Fruit fly (Drosophila melanogaster) whole organism, embryonic: ENCODE measurements around the gene CG12507.

ENCODE experiments used
- CG12299 ChIP-seq: fragments of 200-800 bp; sonication (Bioruptor generic); optimal IDR thresholded peaks from 2 replicates; lab custom pipeline; 2018; ENCODE audit warnings: missing biosample characterization, mild to moderate bottlenecking, missing genetic modification characterization
- CG12659 ChIP-seq: fragments of 200-800 bp; sonication (Bioruptor generic); optimal IDR thresholded peaks from 3 replicates; lab custom pipeline; 2017; ENCODE audit warnings: mild to moderate bottlenecking, missing biosample characterization, missing genetic modification reagents, missing genetic modification characterization
- CG13775 ChIP-seq: fragments of 200-800 bp; sonication (Bioruptor generic); optimal IDR thresholded peaks from 3 replicates; lab custom pipeline; 2017; ENCODE audit warnings: missing biosample characterization, mild to moderate bottlenecking, missing genetic modification characterization
- CG14860 ChIP-seq: fragments of 200-800 bp; sonication (Bioruptor generic); IDR thresholded peaks from 3 replicates; pipeline ENCODE4 v1.3.6; 2022; ENCODE audit warnings: missing biosample characterization, missing genetic modification characterization; ENCODE audit not compliant: partially characterized antibody
- CG2116 ChIP-seq: fragments of 200-800 bp; sonication (Bioruptor generic); optimal IDR thresholded peaks from 3 replicates; lab custom pipeline; 2018; ENCODE audit warnings: missing biosample characterization, mild to moderate bottlenecking, missing genetic modification characterization
- CG30020 ChIP-seq: fragments of 200-800 bp; optimal IDR thresholded peaks from 2 replicates; lab custom pipeline; 2019; ENCODE audit warnings: missing biosample characterization, mild to moderate bottlenecking, missing genetic modification characterization, moderate library complexity
- CG34422 ChIP-seq: fragments of 200-800 bp; sonication (Bioruptor generic); IDR thresholded peaks from 3 replicates; pipeline ENCODE4 v1.3.6; 2022; ENCODE audit warnings: missing biosample characterization, missing genetic modification characterization
- CG3995 ChIP-seq: fragments of 200-800 bp; sonication (Bioruptor generic); optimal IDR thresholded peaks from 3 replicates; lab custom pipeline; 2016; ENCODE audit warnings: missing biosample characterization, missing genetic modification characterization
- CG42726 ChIP-seq: fragments of 200-800 bp; sonication (Bioruptor generic); IDR thresholded peaks from 2 replicates; pipeline ENCODE4 v1.3.6; 2022; ENCODE audit warnings: missing biosample characterization, missing genetic modification characterization; ENCODE audit not compliant: partially characterized antibody
- CG6689 ChIP-seq: fragments of 200-800 bp; sonication (Bioruptor generic); IDR thresholded peaks from 2 replicates; pipeline ENCODE4 v1.3.6; 2022; ENCODE audit warnings: missing biosample characterization, missing genetic modification characterization
- CG7786 ChIP-seq: fragments of 200-800 bp; sonication (Bioruptor generic); optimal IDR thresholded peaks from 2 replicates; lab custom pipeline; 2016; ENCODE audit warnings: missing biosample characterization, missing genetic modification characterization
- CG7963 ChIP-seq: fragments of 200-800 bp; sonication (Bioruptor generic); IDR thresholded peaks from 3 replicates; pipeline ENCODE4 v1.3.6; 2022; ENCODE audit warnings: missing biosample characterization, missing genetic modification characterization; ENCODE audit not compliant: partially characterized antibody
- Dek ChIP-seq: fragments of 200-800 bp; sonication (Bioruptor generic); optimal IDR thresholded peaks from 3 replicates; lab custom pipeline; 2019; ENCODE audit warnings: missing biosample characterization, mild to moderate bottlenecking, missing genetic modification characterization, moderate library complexity
- Dll ChIP-seq: fragments of 200-800 bp; sonication (Bioruptor generic); IDR thresholded peaks from 4 replicates; pipeline ENCODE4 v1.3.6; 2022; ENCODE audit warnings: missing biosample characterization, missing genetic modification characterization; ENCODE audit not compliant: partially characterized antibody
- Dp ChIP-seq: fragments of 200-800 bp; sonication (Bioruptor generic); optimal IDR thresholded peaks from 2 replicates; lab custom pipeline; 2018; ENCODE audit warnings: missing biosample characterization, mild to moderate bottlenecking, missing genetic modification characterization, moderate library complexity
- E2f1 ChIP-seq: fragments of 200-800 bp; sonication (Bioruptor generic); IDR thresholded peaks from 2 replicates; pipeline ENCODE4 v1.3.6; 2022; ENCODE audit warnings: missing biosample characterization, missing genetic modification characterization
- E2f2 ChIP-seq: fragments of 200-800 bp; sonication (Bioruptor generic); IDR thresholded peaks from 2 replicates; pipeline ENCODE4 v1.3.6; 2022; ENCODE audit warnings: missing biosample characterization, missing genetic modification characterization
- HHEX ChIP-seq: fragments of 200-800 bp; sonication (Bioruptor generic); optimal IDR thresholded peaks from 3 replicates; lab custom pipeline; 2017; ENCODE audit warnings: missing biosample characterization, mild to moderate bottlenecking, missing genetic modification characterization, missing genetic modification reagents
- HLH3B ChIP-seq: fragments of 200-800 bp; sonication (Bioruptor generic); IDR thresholded peaks from 2 replicates; pipeline ENCODE4 v1.3.6; 2022; ENCODE audit warnings: missing biosample characterization, missing genetic modification characterization
- Lpt ChIP-seq: fragments of >200 bp; optimal IDR thresholded peaks from 2 replicates; lab custom pipeline; 2018; ENCODE audit warnings: missing biosample characterization, missing genetic modification characterization
- MESR4 ChIP-seq: fragments of 200-800 bp; sonication (Bioruptor generic); optimal IDR thresholded peaks from 2 replicates; lab custom pipeline; 2018; ENCODE audit warnings: missing biosample characterization, mild to moderate bottlenecking, missing genetic modification characterization, moderate library complexity
- Med ChIP-seq: fragments of 200-800 bp; sonication (Bioruptor generic); peaks from one replicate; lab custom pipeline; 2016; ENCODE audit warnings: missing biosample characterization, missing genetic modification characterization, mild to moderate bottlenecking, inconsistent platforms, moderate library complexity
- Rfx ChIP-seq: fragments of 200-800 bp; sonication (Bioruptor generic); IDR thresholded peaks from 2 replicates; pipeline ENCODE4 v1.3.6; 2022; ENCODE audit warnings: missing biosample characterization, missing genetic modification characterization
- Vsx1 ChIP-seq: fragments of 200-800 bp; sonication (Bioruptor generic); optimal IDR thresholded peaks from 2 replicates; lab custom pipeline; 2017; ENCODE audit warnings: missing biosample characterization, mild to moderate bottlenecking, missing genetic modification characterization, missing genetic modification reagents
- YL-1 ChIP-seq: fragments of 200-800 bp; sonication (Bioruptor generic); optimal IDR thresholded peaks from 3 replicates; lab custom pipeline; 2017; ENCODE audit warnings: missing biosample characterization, mild to moderate bottlenecking, missing genetic modification characterization
- ato ChIP-seq: fragments of 200-800 bp; sonication (Bioruptor generic); IDR thresholded peaks from 2 replicates; pipeline ENCODE4 v1.3.6; 2022; ENCODE audit warnings: missing biosample characterization, missing genetic modification characterization; ENCODE audit not compliant: partially characterized antibody
- cg ChIP-seq: fragments of 200-800 bp; sonication (Bioruptor generic); optimal IDR thresholded peaks from 3 replicates; lab custom pipeline; 2019; ENCODE audit warnings: missing biosample characterization, mild to moderate bottlenecking, missing genetic modification characterization, moderate library complexity
- dmrt11E ChIP-seq: fragments of 200-800 bp; sonication (Bioruptor generic); optimal IDR thresholded peaks from 3 replicates; lab custom pipeline; 2018; ENCODE audit warnings: missing biosample characterization, mild to moderate bottlenecking, missing genetic modification characterization, moderate library complexity
- exex ChIP-seq: fragments of 200-800 bp; sonication (Bioruptor generic); optimal IDR thresholded peaks from 4 replicates; lab custom pipeline; 2018; ENCODE audit warnings: missing biosample characterization, mild to moderate bottlenecking, missing genetic modification characterization, moderate library complexity
- grau ChIP-seq: fragments of 200-800 bp; optimal IDR thresholded peaks from 3 replicates; lab custom pipeline; 2019; ENCODE audit warnings: missing biosample characterization, mild to moderate bottlenecking, missing genetic modification characterization, moderate library complexity
- gro ChIP-seq: fragments of 200-800 bp; sonication (Bioruptor generic); optimal IDR thresholded peaks from 2 replicates; lab custom pipeline; 2016; ENCODE audit warnings: missing biosample characterization, missing genetic modification characterization
- ken ChIP-seq: fragments of 200-800 bp; sonication (Bioruptor generic); IDR thresholded peaks from 3 replicates; pipeline ENCODE4 v1.3.6; 2022; ENCODE audit warnings: missing biosample characterization, missing genetic modification characterization
- nerfin-2 ChIP-seq: fragments of 200-800 bp; sonication (Bioruptor generic); IDR thresholded peaks from 2 replicates; pipeline ENCODE4 v1.3.6; 2022; ENCODE audit warnings: missing biosample characterization, missing genetic modification characterization; ENCODE audit not compliant: partially characterized antibody
- slbo ChIP-seq: fragments of 200-800 bp; sonication (Bioruptor generic); IDR thresholded peaks from 2 replicates; pipeline ENCODE4 v1.3.6; 2022; ENCODE audit warnings: missing biosample characterization, missing genetic modification characterization
- sna ChIP-seq: fragments of 200-800 bp; sonication (Bioruptor generic); IDR thresholded peaks from 2 replicates; pipeline ENCODE4 v1.3.6; 2022; ENCODE audit warnings: missing biosample characterization, missing genetic modification characterization; ENCODE audit not compliant: partially characterized antibody
- tap ChIP-seq: fragments of 200-800 bp; optimal IDR thresholded peaks from 3 replicates; lab custom pipeline; 2019; ENCODE audit warnings: missing biosample characterization, mild to moderate bottlenecking, missing genetic modification characterization, moderate library complexity
- trem ChIP-seq: fragments of 200-800 bp; optimal IDR thresholded peaks from 3 replicates; lab custom pipeline; 2019; ENCODE audit warnings: missing biosample characterization, mild to moderate bottlenecking, missing genetic modification characterization, moderate library complexity

The CG12507 gene

DNA sequence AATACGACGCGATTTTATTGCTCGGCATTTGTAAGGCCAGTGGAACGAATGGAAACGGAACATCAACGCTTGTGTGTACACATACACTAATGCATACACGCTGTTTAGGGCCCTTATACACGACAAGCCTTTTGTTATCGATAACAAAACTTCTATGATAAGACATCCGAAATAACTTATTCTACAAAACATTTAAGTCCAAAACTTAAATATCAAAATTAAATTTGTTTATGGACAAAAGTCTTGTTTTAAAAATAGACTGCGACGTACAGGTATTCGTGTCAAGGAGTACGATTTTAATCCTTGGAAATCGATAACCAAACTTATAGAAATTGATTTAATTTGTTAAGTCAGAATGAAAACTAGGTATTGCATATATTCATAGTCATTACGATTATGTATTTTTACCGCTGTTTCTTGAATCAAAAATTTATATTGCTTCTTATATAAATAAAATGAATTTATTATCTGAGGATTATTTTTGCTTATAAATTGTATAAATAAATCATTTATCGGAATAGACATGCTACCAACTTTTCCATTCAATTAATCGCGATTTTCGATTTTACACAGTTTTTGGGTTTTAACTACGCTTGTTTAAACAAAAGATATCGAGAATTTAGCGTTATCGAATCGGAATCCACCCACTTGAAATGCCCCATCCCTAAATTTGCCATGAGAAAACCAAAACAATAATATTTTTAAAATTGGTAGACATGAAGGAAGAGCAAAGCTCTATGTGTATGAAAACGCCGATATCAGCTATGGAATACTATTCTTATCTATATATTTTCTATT, 46.9 kb upstream of the CG12507 start, which contains the start of the genes CG9915 and SWIP (continued):
- TF ChIP-seq CG13775 (GFP tag; lab: Kevin White, UChicago) (peak; percentile 39), CG12659 (peak; percentile 44), CG42726 (0 out of 2 replicates have a peak, but pooled peaks have one; percentile 33), cg (GFP tag; lab: Kevin White, UChicago) (peak; percentile 66), gro (peak; percentile 2), E2f2 (GFP tag; lab: Robert Waterston, UW) (peak; percentile 48), E2f1 (no peak), dmrt11E (tag; lab: Kevin White, UChicago) (peak; percentile 51), ken (GFP tag; lab: Robert Waterston, UW) (0 out of 3 replicates have a peak, but pooled peaks have one; percentile 14), HHEX (no peak), grau (tag; lab: Kevin White, UChicago) (peak; percentile 9), Rfx (peak; percentile 50; the same call in 1 of the 2 replicates), CG3995 (GFP tag; lab: Kevin White, UChicago) (no peak), Dp (GFP tag; lab: Kevin White, UChicago) (peak; percentile 43), sna (peak; percentile 41; the same call in 1 of the 2 replicates), ato (GFP tag; lab: Robert Waterston, UW) (peak; percentile 87), CG7786 (peak; percentile 15), CG30020 (tag; lab: Kevin White, UChicago) (peak; percentile 95), MESR4 (GFP tag; lab: Kevin White, UChicago) (no peak), CG34422 (no peak), Dll (peak; percentile 56), slbo (GFP tag; lab: Robert Waterston, UW) (peak; percentile 36; the same call in 1 of the 2 replicates), Dek (tag; lab: Kevin White, UChicago) (no peak), CG6689 (GFP tag; lab: Robert Waterston, UW) (no peak), trem (tag; lab: Kevin White, UChicago) (peak; percentile 18), Med (GFP tag; lab: Kevin White, UChicago) (peak; percentile 68), CG2116 (GFP tag; lab: Kevin White, UChicago) (peak; percentile 76), CG14860 (GFP tag; lab: Robert Waterston, UW) (peak; percentile 67; the same call in 2 of the 3 replicates), CG7963 (GFP tag; lab: Robert Waterston, UW) (peak; percentile 84), YL-1 (GFP tag; lab: Kevin White, UChicago) (peak; percentile 1), nerfin-2 (GFP tag; lab: Robert Waterston, UW) (peak; percentile 77), Lpt (no peak)

DNA sequence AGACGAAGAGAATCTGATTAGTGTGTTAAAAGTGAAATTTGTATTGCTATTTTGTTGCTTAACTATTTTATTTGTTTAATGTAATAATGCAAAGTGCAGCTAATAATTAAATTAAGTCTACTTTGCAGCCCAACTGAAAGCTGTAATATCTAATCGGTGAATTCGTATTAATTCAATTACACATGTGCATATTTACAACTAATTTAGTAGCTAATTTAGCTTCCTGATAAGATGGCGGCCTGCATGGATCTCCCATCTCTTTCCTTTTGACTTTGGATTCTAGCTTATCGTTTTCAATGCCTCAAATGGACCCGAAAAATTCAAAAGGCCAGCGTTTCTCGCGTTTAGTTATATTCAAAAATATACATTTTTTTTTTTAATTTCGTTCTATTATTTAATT, 43.4 kb upstream of the CG12507 start:
- TF ChIP-seq CG34422 = no peak
- TF ChIP-seq Vsx1 (GFP tag; lab: Kevin White, UChicago) = peak; percentile 71
- TF ChIP-seq HLH3B = no peak
- TF ChIP-seq CG12299 (tag; lab: Kevin White, UChicago) = no peak
- TF ChIP-seq tap = no peak
- peak; percentile 60 for TF ChIP-seq exex (tag; lab: Kevin White, UChicago)
- TF ChIP-seq, all 482 proteins: peak for 2
